Fruit fly (Drosophila melanogaster): ENCODE data around the gene GMF.

GMF gene

dm6 chr2L:16287602-16288392 lies 15.0 kb downstream of the GMF start, which contains the start of the genes crp and pkaap (continued):
- TF ChIP-seq lilli (GFP tag; optimal IDR thresholded peaks at IDR 0.05) (peak; percentile 93), CG17385 (GFP tag; optimal IDR thresholded peaks at IDR 0.05) (peak; percentile 54), dimm (GFP tag; IDR thresholded peaks at IDR 0.05) (no peak), CG8478 (optimal IDR thresholded peaks at IDR 0.05) (no peak), pnt (GFP tag; optimal IDR thresholded peaks at IDR 0.05) (peak; percentile 88), CG32772 (GFP tag; IDR thresholded peaks at IDR 0.05) (no peak), Hsf (GFP tag; optimal IDR thresholded peaks at IDR 0.05) (peak; percentile 91), CG12942 (GFP tag; optimal IDR thresholded peaks at IDR 0.05) (peak; percentile 67), ab (GFP tag; optimal IDR thresholded peaks at IDR 0.05) (peak; percentile 56), fd3F (GFP tag; optimal IDR thresholded peaks at IDR 0.05) (peak; percentile 45), crol (GFP tag; IDR thresholded peaks at IDR 0.05) (no peak), sna (GFP tag; IDR thresholded peaks at IDR 0.05; ENCODE audit: partially characterized antibody) (no peak), CG32532 (GFP tag; IDR thresholded peaks at IDR 0.05) (no peak), ci (GFP tag; IDR thresholded peaks at IDR 0.05) (no peak), ranshi (GFP tag; IDR thresholded peaks at IDR 0.05) (no peak), eve (GFP tag; optimal IDR thresholded peaks at IDR 0.05) (no peak), Rx (GFP tag; IDR thresholded peaks at IDR 0.05) (no peak), pfk (GFP tag; optimal IDR thresholded peaks at IDR 0.05) (peak; percentile 54), kni (GFP tag; optimal IDR thresholded peaks at IDR 0.05) (no peak), lbe (GFP tag; optimal IDR thresholded peaks at IDR 0.05) (peak; percentile 90), Myb (GFP tag; optimal IDR thresholded peaks at IDR 0.05) (peak; percentile 84), gro (GFP tag; optimal IDR thresholded peaks at IDR 0.05) (peak; percentile 89), fu2 (GFP tag; optimal IDR thresholded peaks at IDR 0.05) (peak; percentile 77), gcm2 (GFP tag; optimal IDR thresholded peaks at IDR 0.05) (peak; percentile 78), CG10147 (GFP tag; optimal IDR thresholded peaks at IDR 0.05) (peak; percentile 42), cg (GFP tag; optimal IDR thresholded peaks at IDR 0.05) (no peak), CG16813 (GFP tag; IDR thresholded peaks at IDR 0.05; ENCODE audit: partially characterized antibody) (no peak), zfh2 (GFP tag; optimal IDR thresholded peaks at IDR 0.05) (peak; percentile 84), Deaf1 (tag; optimal IDR thresholded peaks at IDR 0.05) (peak; percentile 47), CG8290 (GFP tag; optimal IDR thresholded peaks at IDR 0.05) (peak; percentile 88), CG8290 (tag; optimal IDR thresholded peaks at IDR 0.05) (peak; percentile 38 to 96), CG15601 (tag; optimal IDR thresholded peaks at IDR 0.05) (peak; percentile 75), hbn (GFP tag; IDR thresholded peaks at IDR 0.05; ENCODE audit: partially characterized antibody) (no peak), CG12219 (GFP tag; optimal IDR thresholded peaks at IDR 0.05) (peak; percentile 15), CG13894 (tag; optimal IDR thresholded peaks at IDR 0.05) (peak; percentile 89), CG11696 (GFP tag; IDR thresholded peaks at IDR 0.05) (no peak), az2 (GFP tag; optimal IDR thresholded peaks at IDR 0.05) (peak; percentile 82), sim (GFP tag; IDR thresholded peaks at IDR 0.05) (no peak), CG12071 (GFP tag; optimal IDR thresholded peaks at IDR 0.05) (peak; percentile 63), chif (GFP tag; optimal IDR thresholded peaks at IDR 0.05) (peak; percentile 73 to 89), trem (tag; optimal IDR thresholded peaks at IDR 0.05) (peak; percentile 62), CG5953 (GFP tag; IDR thresholded peaks at IDR 0.05) (no peak), Dbx (GFP tag; IDR thresholded peaks at IDR 0.05) (no peak), shn (GFP tag; optimal IDR thresholded peaks at IDR 0.05) (peak; percentile 88), Atf6 (GFP tag; IDR thresholded peaks at IDR 0.05) (no peak), toy (GFP tag; IDR thresholded peaks at IDR 0.05) (no peak), Kr (GFP tag; optimal IDR thresholded peaks at IDR 0.05) (no peak), gfzf (GFP tag; optimal IDR thresholded peaks at IDR 0.05) (peak; percentile 98), Ssrp (tag; optimal IDR thresholded peaks at IDR 0.05) (no peak), CG10462 (GFP tag; optimal IDR thresholded peaks at IDR 0.05) (peak; percentile 52), NC2α (GFP tag; optimal IDR thresholded peaks at IDR 0.05) (peak; percentile 75)

All from whole organism, embryonic.